1 fruit fly cellular context compared by ENCODE assay signal in the genomic region with DNA sequence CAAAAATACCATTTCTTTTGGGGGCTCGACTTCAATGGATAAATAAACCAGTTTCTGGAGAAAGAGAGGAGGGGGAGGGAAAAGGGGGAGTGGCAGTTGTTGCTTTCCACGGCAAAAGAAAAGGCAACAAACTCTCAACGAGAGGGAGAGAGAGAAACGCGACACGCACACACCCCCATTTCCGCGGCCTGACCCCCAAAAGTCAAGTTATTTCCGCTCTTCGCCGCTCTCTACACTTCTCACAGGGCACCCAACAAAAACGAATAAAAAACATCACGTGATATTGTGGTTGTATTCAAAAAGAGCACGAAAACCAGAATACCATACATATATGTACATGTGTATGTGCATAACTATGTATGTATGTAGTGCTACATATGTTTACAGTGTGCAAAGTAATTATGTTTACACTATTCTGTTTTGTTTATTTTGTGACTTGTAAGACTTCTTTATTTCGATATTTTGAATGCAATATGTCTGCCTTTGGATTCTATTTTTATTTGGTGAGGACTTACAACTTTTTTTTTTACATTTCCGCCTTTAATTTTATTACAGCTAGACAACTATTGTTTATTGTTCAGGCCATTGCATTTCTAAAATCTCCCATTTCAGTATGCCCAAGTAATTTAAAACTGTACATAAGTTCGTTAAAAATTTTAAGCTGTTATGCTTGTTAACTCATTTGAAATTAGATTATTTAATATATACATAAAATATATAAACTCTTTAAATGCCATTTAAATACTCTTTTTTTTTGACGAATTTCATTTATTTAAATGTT.
TF ChIP-seq lines count a peak whose summit lies in the region.

No protein-coding gene starts in this region.

TF ChIP-seq in whole organism, embryonic, 481 proteins besides CTCF, POLR2A, EP300 and RAD21 (continued from another document and continues in another):
- TF ChIP-seq fru (optimal IDR thresholded peaks at IDR 0.05; lab: Kevin White, UChicago) = no peak
- TF ChIP-seq Ravus (GFP tag; IDR thresholded peaks at IDR 0.05; lab: Robert Waterston, UW) = no peak
- TF ChIP-seq CG2889 (GFP tag; IDR thresholded peaks at IDR 0.05; lab: Robert Waterston, UW) = no peak; the same call in 2 of the 3 replicates
- peak; percentile 27 to 33 for TF ChIP-seq Pdp1 (GFP tag; optimal IDR thresholded peaks at IDR 0.05; lab: Kevin White, UChicago)
- peak in 1 of 2 experiments; percentile 78 for TF ChIP-seq tll (GFP tag; optimal IDR thresholded peaks at IDR 0.05; lab: Kevin White, UChicago)
- no peak for TF ChIP-seq Lpt (GFP tag; optimal IDR thresholded peaks at IDR 0.05; lab: Kevin White, UChicago)
- TF ChIP-seq zfh2 (GFP tag; optimal IDR thresholded peaks at IDR 0.05; lab: Kevin White, UChicago) = no peak
- peak; percentile 51; the same call in 1 of the 2 replicates for TF ChIP-seq sna (GFP tag; IDR thresholded peaks at IDR 0.05; lab: Robert Waterston, UW; ENCODE audit: partially characterized antibody)
- peak; percentile 61 for TF ChIP-seq CG4820 (GFP tag; optimal IDR thresholded peaks at IDR 0.05; lab: Kevin White, UChicago)
- TF ChIP-seq CG8290 (GFP tag; optimal IDR thresholded peaks at IDR 0.05; lab: Kevin White, UChicago) = peak; percentile 24
- peak; percentile 12 to 66 for TF ChIP-seq CG8290 (tag; optimal IDR thresholded peaks at IDR 0.05; lab: Kevin White, UChicago)
- no peak for TF ChIP-seq Dfd (GFP tag; optimal IDR thresholded peaks at IDR 0.05; lab: Kevin White, UChicago)
- no peak for TF ChIP-seq Nf-YA (GFP tag; IDR thresholded peaks at IDR 0.05; lab: Robert Waterston, UW)
- TF ChIP-seq NK7.1 (GFP tag; optimal IDR thresholded peaks at IDR 0.05; lab: Kevin White, UChicago) = no peak
- TF ChIP-seq Atf-2 (GFP tag; optimal IDR thresholded peaks at IDR 0.05; lab: Kevin White, UChicago) = peak; percentile 65
- 0 out of 2 replicates have a peak, but pooled peaks have one; percentile 23 for TF ChIP-seq CG7372 (GFP tag; IDR thresholded peaks at IDR 0.05; lab: Robert Waterston, UW)
- peak; percentile 63 for TF ChIP-seq PHDP (tag; optimal IDR thresholded peaks at IDR 0.05; lab: Kevin White, UChicago)
- peak; percentile 55 for TF ChIP-seq CG8359 (GFP tag; optimal IDR thresholded peaks at IDR 0.05; lab: Kevin White, UChicago; ENCODE audit: borderline replicate concordance)
- TF ChIP-seq Dek (tag; optimal IDR thresholded peaks at IDR 0.05; lab: Kevin White, UChicago) = peak; percentile 26
- peak; percentile 26; the same call in 2 of the 3 replicates for TF ChIP-seq tgo (GFP tag; IDR thresholded peaks at IDR 0.05; lab: Robert Waterston, UW)
- TF ChIP-seq CG17568 (GFP tag; optimal IDR thresholded peaks at IDR 0.05; lab: Kevin White, UChicago) = peak; percentile 64
- peak; percentile 35; the same call in 2 of the 3 replicates for TF ChIP-seq zfh1 (GFP tag; IDR thresholded peaks at IDR 0.05; lab: Robert Waterston, UW)
- TF ChIP-seq CG11504 (tag; optimal IDR thresholded peaks at IDR 0.05; lab: Kevin White, UChicago) = peak; percentile 85
- no peak for TF ChIP-seq CG4854 (GFP tag; optimal IDR thresholded peaks at IDR 0.05; lab: Kevin White, UChicago)
- no peak for TF ChIP-seq yki (optimal IDR thresholded peaks at IDR 0.05; lab: Kevin White, UChicago)
- peak; percentile 69 for TF ChIP-seq CG17359 (tag; optimal IDR thresholded peaks at IDR 0.05; lab: Kevin White, UChicago)
- peak; percentile 14 for TF ChIP-seq fd3F (GFP tag; optimal IDR thresholded peaks at IDR 0.05; lab: Kevin White, UChicago)
- TF ChIP-seq CG32772 (GFP tag; IDR thresholded peaks at IDR 0.05; lab: Robert Waterston, UW) = no peak
- TF ChIP-seq CG5245 (GFP tag; optimal IDR thresholded peaks at IDR 0.05; lab: Kevin White, UChicago) = peak; percentile 32
- TF ChIP-seq gcm (GFP tag; optimal IDR thresholded peaks at IDR 0.05; lab: Kevin White, UChicago) = peak; percentile 72
- TF ChIP-seq CG10321 (GFP tag; IDR thresholded peaks at IDR 0.05; lab: Robert Waterston, UW) = no peak
- peak; percentile 30 for TF ChIP-seq ERR (GFP tag; optimal IDR thresholded peaks at IDR 0.05; lab: Kevin White, UChicago)
- TF ChIP-seq CG13123 (GFP tag; optimal IDR thresholded peaks at IDR 0.05; lab: Kevin White, UChicago) = no peak
- TF ChIP-seq dm (GFP tag; optimal IDR thresholded peaks at IDR 0.05; lab: Kevin White, UChicago) = no peak
- TF ChIP-seq GATAe (GFP tag; conservative IDR thresholded peaks at IDR 0.05; lab: Robert Waterston, UW) = no peak
- TF ChIP-seq CG8089 (GFP tag; optimal IDR thresholded peaks at IDR 0.05; lab: Kevin White, UChicago) = no peak
- TF ChIP-seq Atf3 (GFP tag; optimal IDR thresholded peaks at IDR 0.05; lab: Kevin White, UChicago) = peak; percentile 28
- TF ChIP-seq CG12299 (tag; optimal IDR thresholded peaks at IDR 0.05; lab: Kevin White, UChicago) = peak; percentile 42
- TF ChIP-seq CG18764 (GFP tag; optimal IDR thresholded peaks at IDR 0.05; lab: Kevin White, UChicago) = peak; percentile 38
- TF ChIP-seq CHES-1-like (GFP tag; optimal IDR thresholded peaks at IDR 0.05; lab: Kevin White, UChicago) = peak; percentile 16
- 0 out of 2 replicates have a peak, but pooled peaks have one; percentile 2 for TF ChIP-seq H2.0 (GFP tag; IDR thresholded peaks at IDR 0.05; lab: Robert Waterston, UW)
- TF ChIP-seq CG17186 (GFP tag; optimal IDR thresholded peaks at IDR 0.05; lab: Kevin White, UChicago) = no peak
- peak; percentile 98 for TF ChIP-seq CG7987 (GFP tag; optimal IDR thresholded peaks at IDR 0.05; lab: Kevin White, UChicago)
- TF ChIP-seq CG3995 (GFP tag; optimal IDR thresholded peaks at IDR 0.05; lab: Kevin White, UChicago) = no peak
- no peak for TF ChIP-seq NC2α (GFP tag; optimal IDR thresholded peaks at IDR 0.05; lab: Kevin White, UChicago)
- peak; percentile 22 for TF ChIP-seq pnt (GFP tag; optimal IDR thresholded peaks at IDR 0.05; lab: Kevin White, UChicago)
- TF ChIP-seq CG8388 (GFP tag; optimal IDR thresholded peaks at IDR 0.05; lab: Kevin White, UChicago) = peak; percentile 100
- TF ChIP-seq kay (GFP tag; optimal IDR thresholded peaks at IDR 0.05; lab: Kevin White, UChicago) = peak; percentile 13
- TF ChIP-seq CG31441 (GFP tag; IDR thresholded peaks at IDR 0.05; lab: Robert Waterston, UW) = peak; percentile 82
- TF ChIP-seq HmgD (GFP tag; optimal IDR thresholded peaks at IDR 0.05; lab: Kevin White, UChicago) = no peak
- TF ChIP-seq HLH54F (GFP tag; optimal IDR thresholded peaks at IDR 0.05; lab: Kevin White, UChicago) = peak; percentile 25
- TF ChIP-seq CG5180 (GFP tag; optimal IDR thresholded peaks at IDR 0.05; lab: Kevin White, UChicago) = peak; percentile 56
- TF ChIP-seq CG10431 (GFP tag; optimal IDR thresholded peaks at IDR 0.05; lab: Kevin White, UChicago) = peak; percentile 56
- TF ChIP-seq CG31224 (GFP tag; IDR thresholded peaks at IDR 0.05; lab: Robert Waterston, UW) = no peak
- peak; percentile 81 for TF ChIP-seq fd96Cb (tag; optimal IDR thresholded peaks at IDR 0.05; lab: Kevin White, UChicago)
- no peak for TF ChIP-seq CG14860 (GFP tag; IDR thresholded peaks at IDR 0.05; lab: Robert Waterston, UW; ENCODE audit: partially characterized antibody)
- TF ChIP-seq bowl (GFP tag; IDR thresholded peaks at IDR 0.05; lab: Robert Waterston, UW) = no peak
- TF ChIP-seq CG15601 (tag; optimal IDR thresholded peaks at IDR 0.05; lab: Kevin White, UChicago) = peak; percentile 58
- peak; percentile 72 for TF ChIP-seq CG6683 (GFP tag; optimal IDR thresholded peaks at IDR 0.05; lab: Kevin White, UChicago)
- no peak for TF ChIP-seq CG4730 (GFP tag; IDR thresholded peaks at IDR 0.05; lab: Robert Waterston, UW)
- peak; percentile 56 for TF ChIP-seq unc-4 (GFP tag; IDR thresholded peaks at IDR 0.05; lab: Robert Waterston, UW; ENCODE audit: partially characterized antibody)
- peak; percentile 72 for TF ChIP-seq CG6854 (GFP tag; optimal IDR thresholded peaks at IDR 0.05; lab: Kevin White, UChicago)
- TF ChIP-seq CG4424 (GFP tag; optimal IDR thresholded peaks at IDR 0.05; lab: Kevin White, UChicago) = peak; percentile 79
- TF ChIP-seq Max (GFP tag; optimal IDR thresholded peaks at IDR 0.05; lab: Kevin White, UChicago) = peak; percentile 46
- peak; percentile 53 for TF ChIP-seq CG18599 (GFP tag; optimal IDR thresholded peaks at IDR 0.05; lab: Kevin White, UChicago)
- no peak for TF ChIP-seq CG12744 (GFP tag; optimal IDR thresholded peaks at IDR 0.05; lab: Kevin White, UChicago)
- no peak for TF ChIP-seq repo (GFP tag; optimal IDR thresholded peaks at IDR 0.05; lab: Kevin White, UChicago)
- TF ChIP-seq ash1 (GFP tag; optimal IDR thresholded peaks at IDR 0.05; lab: Kevin White, UChicago) = no peak
- no peak for TF ChIP-seq CG15479 (GFP tag; optimal IDR thresholded peaks at IDR 0.05; lab: Kevin White, UChicago)
- no peak for TF ChIP-seq gt (GFP tag; IDR thresholded peaks at IDR 0.05; lab: Robert Waterston, UW)
- TF ChIP-seq bsh (GFP tag; optimal IDR thresholded peaks at IDR 0.05; lab: Kevin White, UChicago) = peak; percentile 61 to 62
- no peak for TF ChIP-seq Fer2 (tag; optimal IDR thresholded peaks at IDR 0.05; lab: Kevin White, UChicago)
- TF ChIP-seq ems (GFP tag; optimal IDR thresholded peaks at IDR 0.05; lab: Kevin White, UChicago) = no peak
- TF ChIP-seq ham (GFP tag; IDR thresholded peaks at IDR 0.05; lab: Robert Waterston, UW) = no peak
- peak; percentile 75 for TF ChIP-seq CG12071 (GFP tag; optimal IDR thresholded peaks at IDR 0.05; lab: Kevin White, UChicago)
- peak; percentile 69 for TF ChIP-seq twi (tag; optimal IDR thresholded peaks at IDR 0.05; lab: Kevin White, UChicago)
- TF ChIP-seq CG12391 (tag; optimal IDR thresholded peaks at IDR 0.05; lab: Kevin White, UChicago) = peak; percentile 73
- TF ChIP-seq D19A (tag; optimal IDR thresholded peaks at IDR 0.05; lab: Kevin White, UChicago) = peak; percentile 60
- no peak for TF ChIP-seq CG7928 (GFP tag; optimal IDR thresholded peaks at IDR 0.05; lab: Kevin White, UChicago)
- no peak for TF ChIP-seq Dad (GFP tag; optimal IDR thresholded peaks at IDR 0.05; lab: Kevin White, UChicago)
- peak; percentile 55; the same call in 1 of the 2 replicates for TF ChIP-seq CG10366 (GFP tag; IDR thresholded peaks at IDR 0.05; lab: Robert Waterston, UW)
- TF ChIP-seq mirr (GFP tag; optimal IDR thresholded peaks at IDR 0.05; lab: Kevin White, UChicago) = peak; percentile 97
- peak in 1 of 2 experiments; percentile 85 for TF ChIP-seq eve (GFP tag; optimal IDR thresholded peaks at IDR 0.05; lab: Kevin White, UChicago)
- TF ChIP-seq CG2116 (GFP tag; optimal IDR thresholded peaks at IDR 0.05; lab: Kevin White, UChicago) = peak; percentile 12
- peak; percentile 59 for TF ChIP-seq CG6765 (GFP tag; optimal IDR thresholded peaks at IDR 0.05; lab: Kevin White, UChicago)
- peak; percentile 54 for TF ChIP-seq vvl (GFP tag; IDR thresholded peaks at IDR 0.05; lab: Robert Waterston, UW)
- TF ChIP-seq CG30020 (tag; optimal IDR thresholded peaks at IDR 0.05; lab: Kevin White, UChicago) = peak; percentile 35
- TF ChIP-seq kni (GFP tag; optimal IDR thresholded peaks at IDR 0.05; lab: Kevin White, UChicago) = peak; percentile 100
- TF ChIP-seq H15 (GFP tag; IDR thresholded peaks at IDR 0.05; lab: Robert Waterston, UW) = 0 out of 3 replicates have a peak, but pooled peaks have one; percentile 6
- TF ChIP-seq ara (GFP tag; IDR thresholded peaks at IDR 0.05; lab: Robert Waterston, UW) = peak; percentile 53; the same call in 1 of the 2 replicates
- TF ChIP-seq CG10959 (GFP tag; IDR thresholded peaks at IDR 0.05; lab: Robert Waterston, UW) = peak; percentile 49; the same call in 1 of the 2 replicates
- TF ChIP-seq stc (GFP tag; IDR thresholded peaks at IDR 0.05; lab: Robert Waterston, UW) = peak; percentile 57; the same call in 1 of the 2 replicates
- TF ChIP-seq Bteb2 (GFP tag; optimal IDR thresholded peaks at IDR 0.05; lab: Kevin White, UChicago) = peak; percentile 17
- TF ChIP-seq HLHmδ (GFP tag; optimal IDR thresholded peaks at IDR 0.05; lab: Kevin White, UChicago) = peak; percentile 46
- TF ChIP-seq row (GFP tag; IDR thresholded peaks at IDR 0.05; lab: Robert Waterston, UW) = peak; percentile 84
- peak; percentile 56 for TF ChIP-seq sisA (GFP tag; IDR thresholded peaks at IDR 0.05; lab: Robert Waterston, UW)
- TF ChIP-seq CG9817 (tag; optimal IDR thresholded peaks at IDR 0.05; lab: Kevin White, UChicago) = peak; percentile 20
- peak; percentile 74 for TF ChIP-seq fd64A (GFP tag; optimal IDR thresholded peaks at IDR 0.05; lab: Kevin White, UChicago)
- TF ChIP-seq CG3847 (GFP tag; IDR thresholded peaks at IDR 0.05; lab: Robert Waterston, UW) = no peak
- peak; percentile 55 for TF ChIP-seq MTF-1 (GFP tag; optimal IDR thresholded peaks at IDR 0.05; lab: Kevin White, UChicago; ENCODE audit: borderline replicate concordance)
- TF ChIP-seq D (optimal IDR thresholded peaks at IDR 0.05; lab: Kevin White, UChicago) = no peak
- peak; percentile 71 for TF ChIP-seq D (GFP tag; optimal IDR thresholded peaks at IDR 0.05; lab: Kevin White, UChicago)
- peak; percentile 80; the same call in 1 of the 2 replicates for TF ChIP-seq seq (GFP tag; IDR thresholded peaks at IDR 0.05; lab: Robert Waterston, UW)
- peak; percentile 50 for TF ChIP-seq HmgZ (tag; optimal IDR thresholded peaks at IDR 0.05; lab: Kevin White, UChicago)
- TF ChIP-seq CG30403 (GFP tag; optimal IDR thresholded peaks at IDR 0.05; lab: Kevin White, UChicago) = peak; percentile 68
- TF ChIP-seq NFAT (GFP tag; IDR thresholded peaks at IDR 0.05; lab: Robert Waterston, UW) = no peak
- TF ChIP-seq Nf-YB (GFP tag; optimal IDR thresholded peaks at IDR 0.05; lab: Kevin White, UChicago) = peak; percentile 52
- peak; percentile 40 for TF ChIP-seq ttk (GFP tag; IDR thresholded peaks at IDR 0.05; lab: Robert Waterston, UW)
- no peak for TF ChIP-seq salm (tag; optimal IDR thresholded peaks at IDR 0.05; lab: Kevin White, UChicago)
- TF ChIP-seq ac (GFP tag; optimal IDR thresholded peaks at IDR 0.05; lab: Kevin White, UChicago) = peak; percentile 16
- peak; percentile 14 for TF ChIP-seq Ets97D (GFP tag; optimal IDR thresholded peaks at IDR 0.05; lab: Kevin White, UChicago)
- peak; percentile 79 for TF ChIP-seq Oli (tag; optimal IDR thresholded peaks at IDR 0.05; lab: Kevin White, UChicago)
- TF ChIP-seq CG14014 (GFP tag; IDR thresholded peaks at IDR 0.05; lab: Robert Waterston, UW) = peak; percentile 52; the same call in 1 of the 2 replicates
- TF ChIP-seq Bdp1 (GFP tag; optimal IDR thresholded peaks at IDR 0.05; lab: Kevin White, UChicago) = no peak
- TF ChIP-seq CG13296 (GFP tag; optimal IDR thresholded peaks at IDR 0.05; lab: Kevin White, UChicago) = peak; percentile 81
- peak; percentile 56 for TF ChIP-seq slbo (GFP tag; IDR thresholded peaks at IDR 0.05; lab: Robert Waterston, UW)
- peak; percentile 61 for TF ChIP-seq nau (GFP tag; optimal IDR thresholded peaks at IDR 0.05; lab: Kevin White, UChicago)
- TF ChIP-seq mam (GFP tag; optimal IDR thresholded peaks at IDR 0.05; lab: Kevin White, UChicago) = peak; percentile 51
- TF ChIP-seq chif (GFP tag; optimal IDR thresholded peaks at IDR 0.05; lab: Kevin White, UChicago) = peak; percentile 26 to 63
- no peak for TF ChIP-seq psq (GFP tag; optimal IDR thresholded peaks at IDR 0.05; lab: Kevin White, UChicago)
